Worm (Caenorhabditis elegans) whole organism, L3 larva: ENCODE measurements around the gene C14A4.13.

Experiments
- ama-1 ChIP-seq: fragments of 150-350 bp; optimal IDR thresholded peaks from 2 replicates; lab custom pipeline; 2018
- egl-27 ChIP-seq: sonication (generic microtip); optimal IDR thresholded peaks from 4 replicates; lab custom pipeline; 2017; ENCODE audit warnings: missing biosample characterization, missing genetic modification reagents, missing genetic modification characterization
- elt-2 ChIP-seq: sonication (generic microtip); optimal IDR thresholded peaks from 2 replicates; lab custom pipeline; 2016; ENCODE audit warnings: missing genetic modification reagents, mild to moderate bottlenecking, missing genetic modification characterization, missing compliant biosample characterization
- elt-3 ChIP-seq, 3 experiments: fragments of 150-350 bp in 1 of 3; sonication (generic microtip) in 2 of 3; optimal IDR thresholded peaks; 2 replicates in 2 of 3; 4 replicates in 1 of 3; lab custom pipeline; 2014 to 2017; ENCODE audit warnings: missing biosample characterization in 3 of 3, missing genetic modification characterization in 3 of 3
- eor-1 ChIP-seq, 2 experiments: fragments of 150-350 bp; optimal IDR thresholded peaks; 2 replicates each; lab custom pipeline; 2014 to 2018; ENCODE audit warnings: missing biosample characterization in 2 of 2, missing genetic modification characterization in 2 of 2
- fos-1 ChIP-seq: fragments of 150-350 bp; optimal IDR thresholded peaks from 2 replicates; lab custom pipeline; 2014; ENCODE audit warnings: missing biosample characterization, missing genetic modification characterization
- jun-1 ChIP-seq: fragments of 150-350 bp; optimal IDR thresholded peaks from 2 replicates; lab custom pipeline; 2014; ENCODE audit warnings: missing biosample characterization, missing genetic modification reagents, missing genetic modification characterization
- lin-39 ChIP-seq: fragments of 150-350 bp; optimal IDR thresholded peaks from 2 replicates; lab custom pipeline; 2018; ENCODE audit warnings: missing biosample characterization, missing genetic modification reagents, missing genetic modification characterization
- nhr-11 ChIP-seq: fragments of 150-350 bp; optimal IDR thresholded peaks from 2 replicates; lab custom pipeline; 2014; ENCODE audit warnings: missing biosample characterization, missing genetic modification characterization
- nhr-12 ChIP-seq: fragments of 150-350 bp; optimal IDR thresholded peaks from 2 replicates; lab custom pipeline; 2014; ENCODE audit warnings: missing biosample characterization, missing genetic modification characterization
- nhr-25 ChIP-seq: sonication (generic microtip); optimal IDR thresholded peaks from 2 replicates; lab custom pipeline; 2017; ENCODE audit warnings: missing biosample characterization, missing genetic modification characterization
- snpc-4 ChIP-seq: fragments of 150-350 bp; optimal IDR thresholded peaks from 2 replicates; lab custom pipeline; 2014; ENCODE audit warnings: missing biosample characterization, missing genetic modification characterization
- tbx-2 ChIP-seq: sonication (generic microtip); optimal IDR thresholded peaks from 2 replicates; lab custom pipeline; 2016; ENCODE audit warnings: mild to moderate bottlenecking, missing genetic modification characterization, missing compliant biosample characterization
- unc-62 ChIP-seq: fragments of 150-350 bp; sonication (generic microtip); optimal IDR thresholded peaks from 4 replicates; lab custom pipeline; 2014; ENCODE audit warnings: missing biosample characterization, missing genetic modification reagents, missing genetic modification characterization

ce11 chrII:10607238-10607961 lies 10.9 kb upstream of the C14A4.13 start, which contains the start of gene ccm-3:
- TF ChIP-seq nhr-25 (tag; lab: Kevin White, UChicago) (no peak), egl-27 (no peak), lin-39 (tag; lab: Kevin White, UChicago) (no peak), elt-3 (tag; optimal IDR thresholded peaks at IDR 0.05; lab: Kevin White, UChicago) (no peak), nhr-12 (tag; lab: Kevin White, UChicago) (no peak), tbx-2 (tag; lab: Kevin White, UChicago) (no peak), elt-2 (tag; lab: Kevin White, UChicago) (peak; percentile 43), snpc-4 (tag; lab: Kevin White, UChicago) (no peak), eor-1 (tag; optimal IDR thresholded peaks at IDR 0.05; lab: Kevin White, UChicago) (no peak), ama-1 (lab: Kevin White, UChicago) (no peak), jun-1 (no peak), unc-62 (no peak), fos-1 (no peak), nhr-11 (tag; lab: Kevin White, UChicago) (no peak)
